Worm (Caenorhabditis elegans): Measurements from ENCODE around the gene str-84.

Gene str-84

ce11 chrV:8991679-8992078 lies 10.9 kb upstream of the str-84 start, which contains the start of gene F59E11.6:
Gene F59E11.6, plus strand, starts transcription at chrV:8991789.
- no peak for TF ChIP-seq hlh-8 (tag; optimal IDR thresholded peaks at IDR 0.05)
- TF ChIP-seq madf-2 (tag; optimal IDR thresholded peaks at IDR 0.05), result no peak
- no peak for TF ChIP-seq K09A11.1 (tag; optimal IDR thresholded peaks at IDR 0.05; ENCODE audit: insufficient read depth)
- TF ChIP-seq pha-4 (tag; optimal IDR thresholded peaks at IDR 0.05), result no peak
- TF ChIP-seq unc-55 (GFP tag; optimal IDR thresholded peaks at IDR 0.05), result no peak
- no peak for TF ChIP-seq ceh-48 (tag; optimal IDR thresholded peaks at IDR 0.05)
- TF ChIP-seq sdc-2 (tag; optimal IDR thresholded peaks at IDR 0.05), result no peak
- TF ChIP-seq sox-4 (tag; optimal IDR thresholded peaks at IDR 0.05), result no peak
- TF ChIP-seq fkh-6 (tag; optimal IDR thresholded peaks at IDR 0.05), result no peak
- TF ChIP-seq ets-4 (tag; optimal IDR thresholded peaks at IDR 0.05), result no peak
- TF ChIP-seq sox-2 (GFP tag; IDR thresholded peaks at IDR 0.05), result no peak
- TF ChIP-seq npax-4 (tag; optimal IDR thresholded peaks at IDR 0.05), result no peak
- TF ChIP-seq ceh-19 (GFP tag; optimal IDR thresholded peaks at IDR 0.05), result no peak
- TF ChIP-seq lin-11 (tag; optimal IDR thresholded peaks at IDR 0.05), result no peak
- TF ChIP-seq unc-3 (GFP tag; conservative IDR thresholded peaks at IDR 0.05), result no peak
- TF ChIP-seq unc-3 (tag; optimal IDR thresholded peaks at IDR 0.05), result no peak

ce11 chrV:8990194-8990649 lies 9.5 kb upstream of the str-84 start, which contains the start of gene F59E11.7:
Gene F59E11.7, plus strand, starts transcription at chrV:8990244.
- TF ChIP-seq ztf-16 (tag; optimal IDR thresholded peaks at IDR 0.05), result no peak
- TF ChIP-seq ceh-30 (tag; optimal IDR thresholded peaks at IDR 0.05), result no peak
- no peak for TF ChIP-seq ets-4 (tag; optimal IDR thresholded peaks at IDR 0.05)
- no peak for TF ChIP-seq elt-4 (tag; optimal IDR thresholded peaks at IDR 0.05)
- no peak for TF ChIP-seq pha-2 (tag; optimal IDR thresholded peaks at IDR 0.05)
- TF ChIP-seq pros-1 (tag; optimal IDR thresholded peaks at IDR 0.05), result no peak
- TF ChIP-seq ahr-1 (tag; optimal IDR thresholded peaks at IDR 0.05), result no peak
- TF ChIP-seq elt-2 (tag; optimal IDR thresholded peaks at IDR 0.05), result no peak
- no peak for TF ChIP-seq eyg-1 (tag; optimal IDR thresholded peaks at IDR 0.05)
- no peak for TF ChIP-seq fax-1 (tag; optimal IDR thresholded peaks at IDR 0.05)
- no peak for TF ChIP-seq hlh-6 (tag; optimal IDR thresholded peaks at IDR 0.05)
- TF ChIP-seq F13H6.1 (tag; optimal IDR thresholded peaks at IDR 0.05), result no peak
- no peak for TF ChIP-seq gmeb-2 (tag; optimal IDR thresholded peaks at IDR 0.05)
- TF ChIP-seq fkh-6 (tag; optimal IDR thresholded peaks at IDR 0.05), result no peak
- no peak for TF ChIP-seq ama-1 (optimal IDR thresholded peaks at IDR 0.05)

- TF ChIP-seq ceh-6 (GFP tag; optimal IDR thresholded peaks at IDR 0.05) (no peak), hlh-15 (tag; optimal IDR thresholded peaks at IDR 0.05) (no peak), K09A11.1 (tag; optimal IDR thresholded peaks at IDR 0.05; ENCODE audit: insufficient read depth) (no peak), eyg-1 (tag; optimal IDR thresholded peaks at IDR 0.05) (no peak), pax-1 (tag; optimal IDR thresholded peaks at IDR 0.05) (no peak), ceh-45 (GFP tag; IDR thresholded peaks at IDR 0.05) (no peak)
Measured at ce11 chrV:8988104-8988503, 7.4 kb upstream of the str-84 start, which contains the start of gene str-87. Gene str-87, minus strand, starts transcription at chrV:8988204.

- TF ChIP-seq odd-2 (tag; optimal IDR thresholded peaks at IDR 0.05) (no peak), hlh-8 (tag; optimal IDR thresholded peaks at IDR 0.05) (no peak), elt-4 (tag; optimal IDR thresholded peaks at IDR 0.05) (no peak), pqm-1 (tag; optimal IDR thresholded peaks at IDR 0.05) (no peak), K02D7.2 (tag; optimal IDR thresholded peaks at IDR 0.05) (no peak), dve-1 (tag; optimal IDR thresholded peaks at IDR 0.05) (no peak), pros-1 (tag; optimal IDR thresholded peaks at IDR 0.05) (no peak), T23F11.4 (GFP tag; optimal IDR thresholded peaks at IDR 0.05) (no peak), unc-42 (tag; optimal IDR thresholded peaks at IDR 0.05) (no peak), ceh-48 (tag; optimal IDR thresholded peaks at IDR 0.05) (no peak)
Measured at ce11 chrV:8985740-8986139, 5.0 kb upstream of the str-84 start, which contains the start of gene str-85. Gene str-85, minus strand, starts transcription at chrV:8985840.

Data from whole organism, late embryonic.